Fruit fly (Drosophila melanogaster) whole organism, embryonic: ENCODE data around the gene Ubc7.
A peak's percentile ranks its signal among the peaks of the same experiment; 100 is the strongest.

Experiments used
- ATbp ChIP-seq: fragments of 200-800 bp; sonication (Bioruptor generic); optimal IDR thresholded peaks from 2 replicates; lab custom pipeline; 2017; ENCODE audit warnings: missing biosample characterization, mild to moderate bottlenecking, missing genetic modification characterization, missing genetic modification reagents
- Aef1 ChIP-seq: fragments of 200-800 bp; sonication (Bioruptor generic); IDR thresholded peaks from 3 replicates; pipeline ENCODE4 v1.3.6; 2022; ENCODE audit warnings: missing biosample characterization, missing genetic modification characterization
- Antp ChIP-seq: fragments of 200-800 bp; sonication (Bioruptor generic); optimal IDR thresholded peaks from 3 replicates; lab custom pipeline; 2016; ENCODE audit warnings: missing biosample characterization, missing genetic modification characterization
- Asciz ChIP-seq: fragments of 200-800 bp; sonication (Bioruptor generic); optimal IDR thresholded peaks from 2 replicates; lab custom pipeline; 2017; ENCODE audit warnings: missing biosample characterization, mild to moderate bottlenecking, missing genetic modification characterization, missing genetic modification reagents
- BtbVII ChIP-seq: fragments of 200-800 bp; sonication (Bioruptor generic); optimal IDR thresholded peaks from 3 replicates; lab custom pipeline; 2017; ENCODE audit warnings: missing biosample characterization, mild to moderate bottlenecking, missing genetic modification characterization
- C15 ChIP-seq: fragments of 200-800 bp; sonication (Bioruptor generic); IDR thresholded peaks from 3 replicates; pipeline ENCODE4 v1.3.6; 2022; ENCODE audit warnings: missing biosample characterization, missing genetic modification characterization
- CG10274 ChIP-seq: fragments of 200-800 bp; sonication (Bioruptor generic); optimal IDR thresholded peaks from 3 replicates; lab custom pipeline; 2017; ENCODE audit warnings: missing biosample characterization, mild to moderate bottlenecking, missing genetic modification characterization
- CG11085 ChIP-seq: fragments of 200-800 bp; sonication (Bioruptor generic); IDR thresholded peaks from 2 replicates; pipeline ENCODE4 v1.3.6; 2022; ENCODE audit warnings: missing biosample characterization, missing genetic modification characterization
- CG11398 ChIP-seq: fragments of 200-800 bp; sonication (Bioruptor generic); optimal IDR thresholded peaks from 2 replicates; lab custom pipeline; 2016; ENCODE audit warnings: missing biosample characterization, missing genetic modification characterization
- CG12104 ChIP-seq: fragments of 200-800 bp; sonication (Bioruptor generic); optimal IDR thresholded peaks from 3 replicates; lab custom pipeline; 2016; ENCODE audit warnings: missing biosample characterization, missing genetic modification characterization
- CG12219 ChIP-seq: fragments of 200-800 bp; sonication (Bioruptor generic); optimal IDR thresholded peaks from 3 replicates; lab custom pipeline; 2018; ENCODE audit warnings: missing biosample characterization, mild to moderate bottlenecking, missing genetic modification characterization
- CG13775 ChIP-seq: fragments of 200-800 bp; sonication (Bioruptor generic); optimal IDR thresholded peaks from 3 replicates; lab custom pipeline; 2017; ENCODE audit warnings: missing biosample characterization, mild to moderate bottlenecking, missing genetic modification characterization
- CG15514 ChIP-seq: fragments of 200-800 bp; sonication (Bioruptor generic); optimal IDR thresholded peaks from 3 replicates; lab custom pipeline; 2017; ENCODE audit warnings: missing biosample characterization, missing genetic modification characterization, mild to moderate bottlenecking, moderate library complexity, missing genetic modification reagents
- CG16779 ChIP-seq: fragments of 200-800 bp; sonication (Bioruptor generic); IDR thresholded peaks from 2 replicates; pipeline ENCODE4 v1.3.6; 2022; ENCODE audit warnings: missing biosample characterization, missing genetic modification characterization
- CG17186 ChIP-seq: fragments of 200-800 bp; sonication (Bioruptor generic); optimal IDR thresholded peaks from 3 replicates; lab custom pipeline; 2017; ENCODE audit warnings: missing biosample characterization, missing genetic modification reagents, missing genetic modification characterization
- CG17829 ChIP-seq: fragments of 200-800 bp; optimal IDR thresholded peaks from 2 replicates; lab custom pipeline; 2019; ENCODE audit warnings: missing biosample characterization, mild to moderate bottlenecking, missing genetic modification characterization, moderate library complexity
- CG31365 ChIP-seq: fragments of 200-800 bp; sonication (Bioruptor generic); optimal IDR thresholded peaks from 2 replicates; lab custom pipeline; 2018; ENCODE audit warnings: missing biosample characterization, mild to moderate bottlenecking, missing genetic modification characterization
- CG3726 ChIP-seq: fragments of 200-800 bp; sonication (Bioruptor generic); IDR thresholded peaks from 3 replicates; pipeline ENCODE4, ENCODE4 v1.3.6; 2022; ENCODE audit warnings: missing biosample characterization, missing genetic modification characterization
- CG6791 ChIP-seq: fragments of 200-800 bp; sonication (Bioruptor generic); IDR thresholded peaks from 3 replicates; pipeline ENCODE4 v1.3.6; 2022; ENCODE audit warnings: missing biosample characterization, missing genetic modification characterization; ENCODE audit not compliant: partially characterized antibody
- CG8290 ChIP-seq, 3 experiments: fragments of 200-800 bp; sonication (Bioruptor generic); optimal IDR thresholded peaks; 2 replicates each; lab custom pipeline; 2016 to 2019; ENCODE audit warnings: missing biosample characterization in 3 of 3, missing genetic modification characterization in 3 of 3, mild to moderate bottlenecking in 2 of 3, moderate library complexity in 1 of 3
- CG8765 ChIP-seq: fragments of 200-800 bp; sonication (Bioruptor generic); IDR thresholded peaks from 2 replicates; pipeline ENCODE4 v1.3.6; 2022; ENCODE audit warnings: missing biosample characterization, missing genetic modification characterization
- CG9876 ChIP-seq: fragments of 200-800 bp; sonication (Bioruptor generic); optimal IDR thresholded peaks from 2 replicates; lab custom pipeline; 2016; ENCODE audit warnings: missing biosample characterization, missing genetic modification characterization
- Deaf1 ChIP-seq: fragments of 200-800 bp; optimal IDR thresholded peaks from 3 replicates; lab custom pipeline; 2019; ENCODE audit warnings: missing biosample characterization, mild to moderate bottlenecking, missing genetic modification characterization, moderate library complexity
- Dek ChIP-seq: fragments of 200-800 bp; sonication (Bioruptor generic); optimal IDR thresholded peaks from 3 replicates; lab custom pipeline; 2019; ENCODE audit warnings: missing biosample characterization, mild to moderate bottlenecking, missing genetic modification characterization, moderate library complexity
- HHEX ChIP-seq: fragments of 200-800 bp; sonication (Bioruptor generic); optimal IDR thresholded peaks from 3 replicates; lab custom pipeline; 2017; ENCODE audit warnings: missing biosample characterization, mild to moderate bottlenecking, missing genetic modification characterization, missing genetic modification reagents
- HLHmδ ChIP-seq: fragments of 200-800 bp; sonication (Bioruptor generic); optimal IDR thresholded peaks from 2 replicates; lab custom pipeline; 2018; ENCODE audit warnings: missing biosample characterization, mild to moderate bottlenecking, missing genetic modification characterization, moderate library complexity
- HmgD ChIP-seq: fragments of 200-800 bp; sonication (Bioruptor generic); optimal IDR thresholded peaks from 3 replicates; lab custom pipeline; 2016; ENCODE audit warnings: missing biosample characterization, missing genetic modification characterization
- HmgZ ChIP-seq: fragments of 200-800 bp; sonication (Bioruptor generic); optimal IDR thresholded peaks from 2 replicates; lab custom pipeline; 2018; ENCODE audit warnings: missing biosample characterization, mild to moderate bottlenecking, missing genetic modification characterization
- Nf-YC ChIP-seq: fragments of 200-800 bp; optimal IDR thresholded peaks from 3 replicates; lab custom pipeline; 2019; ENCODE audit warnings: missing biosample characterization, mild to moderate bottlenecking, missing genetic modification characterization, moderate library complexity
- TFAM ChIP-seq: fragments of 200-800 bp; sonication (Bioruptor generic); optimal IDR thresholded peaks from 2 replicates; lab custom pipeline; 2017; ENCODE audit warnings: missing biosample characterization, missing genetic modification characterization, inconsistent platforms
- Vsx1 ChIP-seq: fragments of 200-800 bp; sonication (Bioruptor generic); optimal IDR thresholded peaks from 2 replicates; lab custom pipeline; 2017; ENCODE audit warnings: missing biosample characterization, mild to moderate bottlenecking, missing genetic modification characterization, missing genetic modification reagents
- Xrp1 ChIP-seq: fragments of 200-800 bp; sonication (Bioruptor generic); IDR thresholded peaks from 2 replicates; pipeline ENCODE4 v1.3.6; 2022; ENCODE audit warnings: missing biosample characterization, missing genetic modification characterization
- YL-1 ChIP-seq: fragments of 200-800 bp; sonication (Bioruptor generic); optimal IDR thresholded peaks from 3 replicates; lab custom pipeline; 2017; ENCODE audit warnings: missing biosample characterization, mild to moderate bottlenecking, missing genetic modification characterization
- ara ChIP-seq: fragments of 200-800 bp; sonication (Bioruptor generic); IDR thresholded peaks from 2 replicates; pipeline ENCODE4 v1.3.6; 2022; ENCODE audit warnings: missing biosample characterization, missing genetic modification characterization
- ato ChIP-seq: fragments of 200-800 bp; sonication (Bioruptor generic); IDR thresholded peaks from 2 replicates; pipeline ENCODE4 v1.3.6; 2022; ENCODE audit warnings: missing biosample characterization, missing genetic modification characterization; ENCODE audit not compliant: partially characterized antibody
- bigmax ChIP-seq: fragments of 200-800 bp; sonication (Bioruptor generic); optimal IDR thresholded peaks from 2 replicates; lab custom pipeline; 2018; ENCODE audit warnings: missing biosample characterization, mild to moderate bottlenecking, missing genetic modification characterization
- cas ChIP-seq: fragments of 200-800 bp; sonication (Bioruptor generic); IDR thresholded peaks from 2 replicates; pipeline ENCODE4 v1.3.6; 2022; ENCODE audit warnings: missing biosample characterization, missing genetic modification characterization
- cwo ChIP-seq: fragments of 200-800 bp; sonication (Bioruptor generic); optimal IDR thresholded peaks from 3 replicates; lab custom pipeline; 2017; ENCODE audit warnings: missing biosample characterization, missing genetic modification characterization, mild to moderate bottlenecking, moderate library complexity, missing genetic modification reagents
- dmrt99B ChIP-seq: fragments of 200-800 bp; sonication (Bioruptor generic); optimal IDR thresholded peaks from 2 replicates; lab custom pipeline; 2018; ENCODE audit warnings: missing biosample characterization, mild to moderate bottlenecking, missing genetic modification characterization, moderate library complexity
- eyg ChIP-seq: fragments of 200-800 bp; sonication (Bioruptor generic); optimal IDR thresholded peaks from 3 replicates; lab custom pipeline; 2016; ENCODE audit warnings: missing biosample characterization, missing genetic modification characterization
- inv ChIP-seq: fragments of 200-800 bp; sonication (Bioruptor generic); IDR thresholded peaks from 2 replicates; pipeline ENCODE4 v1.3.6; 2022; ENCODE audit warnings: missing biosample characterization, missing genetic modification characterization; ENCODE audit not compliant: partially characterized antibody
- kni ChIP-seq: fragments of 200-800 bp; sonication (Bioruptor generic); optimal IDR thresholded peaks from 3 replicates; lab custom pipeline; 2017; ENCODE audit warnings: mild to moderate bottlenecking, missing biosample characterization, missing genetic modification reagents, missing genetic modification characterization
- nom ChIP-seq: fragments of 200-800 bp; sonication (Bioruptor generic); optimal IDR thresholded peaks from 2 replicates; lab custom pipeline; 2017; ENCODE audit warnings: missing biosample characterization, missing genetic modification characterization, mild to moderate bottlenecking, moderate library complexity, missing genetic modification reagents
- onecut ChIP-seq: fragments of 200-800 bp; sonication (Bioruptor generic); IDR thresholded peaks from 2 replicates; pipeline ENCODE4 v1.3.6; 2022; ENCODE audit warnings: missing biosample characterization, missing genetic modification characterization
- pfk ChIP-seq: fragments of 200-800 bp; sonication (Bioruptor generic); optimal IDR thresholded peaks from 2 replicates; lab custom pipeline; 2018; ENCODE audit warnings: missing biosample characterization, mild to moderate bottlenecking, missing genetic modification characterization, moderate library complexity
- pzg ChIP-seq: fragments of 200-800 bp; sonication (Bioruptor generic); optimal IDR thresholded peaks from 3 replicates; lab custom pipeline; 2018; ENCODE audit warnings: missing biosample characterization, mild to moderate bottlenecking, missing genetic modification characterization, moderate library complexity
- scrt ChIP-seq: fragments of 200-800 bp; sonication (Bioruptor generic); optimal IDR thresholded peaks from 2 replicates; lab custom pipeline; 2018; ENCODE audit warnings: missing biosample characterization, mild to moderate bottlenecking, missing genetic modification characterization, moderate library complexity
- tin ChIP-seq: fragments of 200-800 bp; sonication (Bioruptor generic); optimal IDR thresholded peaks from 3 replicates; lab custom pipeline; 2016; ENCODE audit warnings: missing biosample characterization, missing genetic modification characterization
- trem ChIP-seq: fragments of 200-800 bp; optimal IDR thresholded peaks from 3 replicates; lab custom pipeline; 2019; ENCODE audit warnings: missing biosample characterization, mild to moderate bottlenecking, missing genetic modification characterization, moderate library complexity
- vvl ChIP-seq: fragments of 200-800 bp; sonication (Bioruptor generic); IDR thresholded peaks from 2 replicates; pipeline ENCODE4 v1.3.6; 2022; ENCODE audit warnings: missing biosample characterization, missing genetic modification characterization

Gene Ubc7

DNA sequence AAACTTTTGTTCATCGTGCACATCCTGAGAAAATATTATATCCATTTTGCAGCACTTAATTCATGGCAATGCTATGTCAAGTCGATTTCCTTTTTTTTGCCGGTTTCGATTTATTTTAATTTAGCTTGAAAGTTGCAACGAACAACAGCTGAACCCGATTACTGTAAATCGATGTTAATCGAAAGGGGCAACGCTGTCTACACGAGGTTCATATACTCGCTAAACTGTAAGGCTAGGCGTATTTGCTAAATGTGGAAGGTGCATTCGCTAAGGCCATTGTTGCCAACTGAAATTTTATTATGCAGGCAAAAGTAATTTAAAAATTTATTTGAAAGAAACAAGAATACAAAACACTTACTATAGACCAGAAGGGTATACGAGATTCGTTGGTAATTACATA lies 46.1 kb upstream of the Ubc7 start, which contains the start of gene CG9902 (continued):
- TF ChIP-seq CG11085 (GFP tag; lab: Robert Waterston, UW) (no peak), HmgD (GFP tag; lab: Kevin White, UChicago) (peak; percentile 86), kni (GFP tag; lab: Kevin White, UChicago) (no peak), CG9876 (GFP tag; lab: Kevin White, UChicago) (no peak), BtbVII (GFP tag; lab: Kevin White, UChicago) (no peak), CG11398 (GFP tag; lab: Kevin White, UChicago) (no peak), HLHmδ (GFP tag; lab: Kevin White, UChicago) (no peak), vvl (GFP tag; lab: Robert Waterston, UW) (peak; percentile 73), Asciz (GFP tag; lab: Kevin White, UChicago) (no peak), Antp (GFP tag; lab: Kevin White, UChicago) (no peak), CG17186 (GFP tag; lab: Kevin White, UChicago) (peak; percentile 45), CG10274 (GFP tag; lab: Kevin White, UChicago) (no peak), HmgZ (tag; lab: Kevin White, UChicago) (peak; percentile 86), Aef1 (GFP tag; lab: Robert Waterston, UW) (no peak), CG12104 (GFP tag; lab: Kevin White, UChicago) (no peak), CG15514 (GFP tag; lab: Kevin White, UChicago) (peak; percentile 85), onecut (GFP tag; lab: Robert Waterston, UW) (peak; percentile 28; the same call in 1 of the 2 replicates), ara (GFP tag; lab: Robert Waterston, UW) (no peak), CG16779 (GFP tag; lab: Robert Waterston, UW) (no peak), CG17829 (tag; lab: Kevin White, UChicago) (peak; percentile 56), eyg (GFP tag; lab: Kevin White, UChicago) (no peak), inv (peak; percentile 79), pzg (GFP tag; lab: Kevin White, UChicago) (peak; percentile 96), Xrp1 (no peak), trem (tag; lab: Kevin White, UChicago) (peak; percentile 75), CG6791 (GFP tag; lab: Robert Waterston, UW) (peak; percentile 86), Vsx1 (GFP tag; lab: Kevin White, UChicago) (no peak), YL-1 (peak; percentile 19), C15 (GFP tag; lab: Robert Waterston, UW) (no peak), CG31365 (peak; percentile 54), nom (GFP tag; lab: Kevin White, UChicago) (no peak), ATbp (GFP tag; lab: Kevin White, UChicago) (no peak), ato (GFP tag; lab: Robert Waterston, UW) (peak; percentile 59; the same call in 1 of the 2 replicates), Deaf1 (tag; lab: Kevin White, UChicago) (no peak), cas (GFP tag; lab: Robert Waterston, UW) (no peak), Dek (tag; lab: Kevin White, UChicago) (peak; percentile 35), CG3726 (GFP tag; lab: Robert Waterston, UW) (no peak), pfk (no peak), CG8765 (no peak), HHEX (no peak), tin (no peak), Nf-YC (tag; lab: Kevin White, UChicago) (peak; percentile 26), CG13775 (GFP tag; lab: Kevin White, UChicago) (no peak), cwo (GFP tag; lab: Kevin White, UChicago) (no peak), CG8290 (GFP tag; optimal IDR thresholded peaks at IDR 0.05; lab: Kevin White, UChicago) (peak; percentile 47), CG8290 (tag; optimal IDR thresholded peaks at IDR 0.05; lab: Kevin White, UChicago) (peak in 1 of 2 experiments; percentile 80), dmrt99B (no peak), bigmax (GFP tag; lab: Kevin White, UChicago) (no peak), TFAM (GFP tag; lab: Kevin White, UChicago) (no peak), CG12219 (GFP tag; lab: Kevin White, UChicago) (no peak), scrt (no peak)
